Fruit fly (Drosophila melanogaster) whole organism, embryonic: Measurements from ENCODE around the gene CG31952.
A peak's percentile ranks its signal among the peaks of the same experiment; 100 is the strongest.

Source experiments
- Antp ChIP-seq: fragments of 200-800 bp; sonication (Bioruptor generic); optimal IDR thresholded peaks from 3 replicates; lab custom pipeline; 2016; ENCODE audit warnings: missing biosample characterization, missing genetic modification characterization
- B-H2 ChIP-seq: fragments of 200-800 bp; sonication (Bioruptor generic); optimal IDR thresholded peaks from 2 replicates; lab custom pipeline; 2018; ENCODE audit warnings: missing biosample characterization, mild to moderate bottlenecking, missing genetic modification characterization
- CG10267 ChIP-seq: fragments of 200-800 bp; sonication (Bioruptor generic); optimal IDR thresholded peaks from 2 replicates; lab custom pipeline; 2018; ENCODE audit warnings: missing biosample characterization, mild to moderate bottlenecking, missing genetic modification characterization, moderate library complexity
- CG11398 ChIP-seq: fragments of 200-800 bp; sonication (Bioruptor generic); optimal IDR thresholded peaks from 2 replicates; lab custom pipeline; 2016; ENCODE audit warnings: missing biosample characterization, missing genetic modification characterization
- CG12391 ChIP-seq: fragments of 200-800 bp; sonication (Bioruptor generic); optimal IDR thresholded peaks from 3 replicates; lab custom pipeline; 2018; ENCODE audit warnings: missing biosample characterization, mild to moderate bottlenecking, missing genetic modification characterization, moderate library complexity
- CG12744 ChIP-seq: fragments of 200-800 bp; sonication (Bioruptor generic); optimal IDR thresholded peaks from 2 replicates; lab custom pipeline; 2016; ENCODE audit warnings: missing biosample characterization, missing genetic modification characterization
- CG13624 ChIP-seq: fragments of 200-800 bp; sonication (Bioruptor generic); optimal IDR thresholded peaks from 2 replicates; lab custom pipeline; 2016; ENCODE audit warnings: missing biosample characterization, missing genetic modification characterization
- CG1529 ChIP-seq: fragments of 200-800 bp; sonication (Bioruptor generic); optimal IDR thresholded peaks from 3 replicates; lab custom pipeline; 2018; ENCODE audit warnings: missing biosample characterization, missing genetic modification characterization
- CG17328 ChIP-seq: fragments of 200-800 bp; sonication (Bioruptor generic); IDR thresholded peaks from 2 replicates; pipeline ENCODE4 v1.3.6; 2022; ENCODE audit warnings: missing biosample characterization, missing genetic modification characterization
- CG17802 ChIP-seq: fragments of 200-800 bp; sonication (Bioruptor generic); optimal IDR thresholded peaks from 2 replicates; lab custom pipeline; 2018; ENCODE audit warnings: missing biosample characterization, mild to moderate bottlenecking, missing genetic modification characterization, moderate library complexity
- CG2129 ChIP-seq: fragments of 200-800 bp; sonication (Bioruptor generic); IDR thresholded peaks from 2 replicates; pipeline ENCODE4 v1.3.6; 2022; ENCODE audit warnings: missing biosample characterization, missing genetic modification characterization; ENCODE audit not compliant: partially characterized antibody
- CG3281 ChIP-seq: fragments of 200-800 bp; sonication (Bioruptor generic); optimal IDR thresholded peaks from 3 replicates; lab custom pipeline; 2017; ENCODE audit warnings: missing biosample characterization, mild to moderate bottlenecking, missing genetic modification characterization
- CG43689 ChIP-seq: fragments of 200-800 bp; sonication (Bioruptor generic); IDR thresholded peaks from 2 replicates; pipeline ENCODE4 v1.3.6; 2022; ENCODE audit warnings: missing biosample characterization, missing genetic modification characterization
- CG5180 ChIP-seq: fragments of 200-800 bp; sonication (Bioruptor generic); optimal IDR thresholded peaks from 3 replicates; lab custom pipeline; 2017; ENCODE audit warnings: missing biosample characterization, missing genetic modification characterization, mild to moderate bottlenecking, moderate library complexity, missing genetic modification reagents
- CG7556 ChIP-seq: fragments of 200-800 bp; sonication (Bioruptor generic); optimal IDR thresholded peaks from 2 replicates; lab custom pipeline; 2017; ENCODE audit warnings: missing biosample characterization, mild to moderate bottlenecking, missing genetic modification characterization
- CG8924 ChIP-seq: fragments of 200-800 bp; optimal IDR thresholded peaks from 3 replicates; lab custom pipeline; 2019; ENCODE audit warnings: missing biosample characterization, mild to moderate bottlenecking, missing genetic modification characterization, moderate library complexity
- CG9437 ChIP-seq: fragments of 200-800 bp; sonication (Bioruptor generic); optimal IDR thresholded peaks from 2 replicates; lab custom pipeline; 2018; ENCODE audit warnings: missing biosample characterization, mild to moderate bottlenecking, missing genetic modification characterization
- Camta ChIP-seq: fragments of 200-800 bp; sonication (Bioruptor generic); optimal IDR thresholded peaks from 2 replicates; lab custom pipeline; 2016; ENCODE audit warnings: missing biosample characterization, missing genetic modification characterization
- CoRest ChIP-seq: fragments of 200-800 bp; sonication (Bioruptor generic); optimal IDR thresholded peaks from 3 replicates; lab custom pipeline; 2018; ENCODE audit warnings: missing biosample characterization, mild to moderate bottlenecking, missing genetic modification characterization, moderate library complexity
- Dfd ChIP-seq, 2 experiments: fragments of >200 bp; optimal IDR thresholded peaks; 2 replicates each; lab custom pipeline; 2017; ENCODE audit warnings: missing biosample characterization in 2 of 2, missing genetic modification characterization in 2 of 2
- H15 ChIP-seq: fragments of 200-800 bp; sonication (Bioruptor generic); IDR thresholded peaks from 3 replicates; pipeline ENCODE4 v1.3.6; 2022; ENCODE audit warnings: missing biosample characterization, missing genetic modification characterization
- H2.0 ChIP-seq: fragments of 200-800 bp; sonication (Bioruptor generic); IDR thresholded peaks from 2 replicates; pipeline ENCODE4 v1.3.6; 2022; ENCODE audit warnings: missing biosample characterization, missing genetic modification characterization
- Hr78 ChIP-seq, 2 experiments: fragments of 200-800 bp in 1 of 2; fragments of >200 bp in 1 of 2; sonication (Bioruptor generic) in 1 of 2; optimal IDR thresholded peaks; 2 replicates each; lab custom pipeline; 2017 to 2019; ENCODE audit warnings: missing biosample characterization in 2 of 2, missing genetic modification characterization in 2 of 2, mild to moderate bottlenecking in 1 of 2, moderate library complexity in 1 of 2
- NC2β ChIP-seq: fragments of 200-800 bp; sonication (Bioruptor generic); optimal IDR thresholded peaks from 2 replicates; lab custom pipeline; 2016; ENCODE audit warnings: missing biosample characterization, missing genetic modification characterization
- Nf-YB ChIP-seq: fragments of 200-800 bp; sonication (Bioruptor generic); optimal IDR thresholded peaks from 3 replicates; lab custom pipeline; 2019; ENCODE audit warnings: missing biosample characterization, mild to moderate bottlenecking, missing genetic modification characterization, moderate library complexity
- Oaz ChIP-seq: fragments of 200-800 bp; sonication (Bioruptor generic); IDR thresholded peaks from 2 replicates; pipeline ENCODE4 v1.3.6; 2022; ENCODE audit warnings: missing biosample characterization, missing genetic modification characterization
- Pdp1 ChIP-seq, 2 experiments: fragments of 200-800 bp; sonication (Bioruptor generic); optimal IDR thresholded peaks; 3 replicates each; lab custom pipeline; 2016; ENCODE audit warnings: missing biosample characterization in 2 of 2, missing genetic modification characterization in 2 of 2, mild to moderate bottlenecking in 1 of 2, moderate library complexity in 1 of 2
- Sox100B ChIP-seq: fragments of 200-800 bp; sonication (Bioruptor generic); optimal IDR thresholded peaks from 3 replicates; lab custom pipeline; 2018; ENCODE audit warnings: missing biosample characterization, mild to moderate bottlenecking, missing genetic modification characterization
- Usf ChIP-seq: fragments of 200-800 bp; sonication (Bioruptor generic); optimal IDR thresholded peaks from 2 replicates; lab custom pipeline; 2017; ENCODE audit warnings: missing genotype, missing biosample characterization, missing genetic modification characterization
- ara ChIP-seq: fragments of 200-800 bp; sonication (Bioruptor generic); IDR thresholded peaks from 2 replicates; pipeline ENCODE4 v1.3.6; 2022; ENCODE audit warnings: missing biosample characterization, missing genetic modification characterization
- ato ChIP-seq: fragments of 200-800 bp; sonication (Bioruptor generic); IDR thresholded peaks from 2 replicates; pipeline ENCODE4 v1.3.6; 2022; ENCODE audit warnings: missing biosample characterization, missing genetic modification characterization; ENCODE audit not compliant: partially characterized antibody
- br ChIP-seq: fragments of >200 bp; optimal IDR thresholded peaks from 2 replicates; lab custom pipeline; 2017
- chinmo ChIP-seq: fragments of 200-800 bp; sonication (Bioruptor generic); IDR thresholded peaks from 4 replicates; pipeline ENCODE4 v1.3.6; 2022; ENCODE audit warnings: missing biosample characterization, missing genetic modification characterization; ENCODE audit not compliant: partially characterized antibody
- dpn ChIP-seq, 2 experiments: fragments of 200-800 bp; sonication (Bioruptor generic); optimal IDR thresholded peaks; 3 replicates each; lab custom pipeline; 2016; ENCODE audit warnings: missing biosample characterization in 2 of 2, missing genetic modification characterization in 2 of 2
- esg ChIP-seq: fragments of 200-800 bp; sonication (Bioruptor generic); conservative IDR thresholded peaks from 2 replicates; pipeline ENCODE4 v1.3.6; 2022; ENCODE audit warnings: missing biosample characterization, missing genetic modification characterization
- grau ChIP-seq: fragments of 200-800 bp; optimal IDR thresholded peaks from 3 replicates; lab custom pipeline; 2019; ENCODE audit warnings: missing biosample characterization, mild to moderate bottlenecking, missing genetic modification characterization, moderate library complexity
- gro ChIP-seq: fragments of 200-800 bp; sonication (Bioruptor generic); optimal IDR thresholded peaks from 2 replicates; lab custom pipeline; 2016; ENCODE audit warnings: missing biosample characterization, missing genetic modification characterization
- gsb ChIP-seq: fragments of 200-800 bp; sonication (Bioruptor generic); IDR thresholded peaks from 2 replicates; pipeline ENCODE4 v1.3.6; 2022; ENCODE audit warnings: missing biosample characterization, missing genetic modification characterization
- ham ChIP-seq: fragments of 200-800 bp; sonication (Bioruptor generic); IDR thresholded peaks from 2 replicates; pipeline ENCODE4 v1.3.6; 2022; ENCODE audit warnings: missing biosample characterization, missing genetic modification characterization
- kni ChIP-seq: fragments of 200-800 bp; sonication (Bioruptor generic); optimal IDR thresholded peaks from 3 replicates; lab custom pipeline; 2017; ENCODE audit warnings: mild to moderate bottlenecking, missing biosample characterization, missing genetic modification reagents, missing genetic modification characterization
- nerfin-2 ChIP-seq: fragments of 200-800 bp; sonication (Bioruptor generic); IDR thresholded peaks from 2 replicates; pipeline ENCODE4 v1.3.6; 2022; ENCODE audit warnings: missing biosample characterization, missing genetic modification characterization; ENCODE audit not compliant: partially characterized antibody
- pb ChIP-seq: fragments of 200-800 bp; sonication (Bioruptor generic); optimal IDR thresholded peaks from 3 replicates; lab custom pipeline; 2016; ENCODE audit warnings: missing biosample characterization, missing genetic modification characterization
- run ChIP-seq: fragments of 200-800 bp; sonication (Bioruptor generic); optimal IDR thresholded peaks from 3 replicates; lab custom pipeline; 2018; ENCODE audit warnings: missing biosample characterization, mild to moderate bottlenecking, missing genetic modification characterization
- schlank ChIP-seq: fragments of 200-800 bp; sonication (Bioruptor generic); optimal IDR thresholded peaks from 2 replicates; lab custom pipeline; 2018; ENCODE audit warnings: missing biosample characterization, mild to moderate bottlenecking, missing genetic modification characterization
- sd ChIP-seq: fragments of 200-800 bp; sonication (Bioruptor generic); optimal IDR thresholded peaks from 3 replicates; lab custom pipeline; 2018; ENCODE audit warnings: missing biosample characterization, mild to moderate bottlenecking, missing genetic modification characterization, moderate library complexity
- slp2 ChIP-seq: fragments of 200-800 bp; sonication (Bioruptor generic); optimal IDR thresholded peaks from 2 replicates; lab custom pipeline; 2016; ENCODE audit warnings: missing biosample characterization, missing genetic modification characterization
- stc ChIP-seq: fragments of 200-800 bp; sonication (Bioruptor generic); IDR thresholded peaks from 2 replicates; pipeline ENCODE4 v1.3.6; 2022; ENCODE audit warnings: missing biosample characterization, missing genetic modification characterization
- stwl ChIP-seq: fragments of 200-800 bp; sonication (Bioruptor generic); optimal IDR thresholded peaks from 3 replicates; lab custom pipeline; 2018; ENCODE audit warnings: missing biosample characterization, mild to moderate bottlenecking, missing genetic modification characterization, moderate library complexity
- vvl ChIP-seq: fragments of 200-800 bp; sonication (Bioruptor generic); IDR thresholded peaks from 2 replicates; pipeline ENCODE4 v1.3.6; 2022; ENCODE audit warnings: missing biosample characterization, missing genetic modification characterization
- wek ChIP-seq: fragments of 200-800 bp; sonication (Bioruptor generic); optimal IDR thresholded peaks from 3 replicates; lab custom pipeline; 2018; ENCODE audit warnings: missing biosample characterization, mild to moderate bottlenecking, missing genetic modification characterization, moderate library complexity
- yki ChIP-seq: fragments of >200 bp; optimal IDR thresholded peaks from 3 replicates; lab custom pipeline; 2018
- z ChIP-seq: fragments of 200-800 bp; sonication (Bioruptor generic); IDR thresholded peaks from 3 replicates; pipeline ENCODE4 v1.3.6; 2022; ENCODE audit warnings: missing biosample characterization, missing genetic modification characterization

The CG31952 gene

DNA sequence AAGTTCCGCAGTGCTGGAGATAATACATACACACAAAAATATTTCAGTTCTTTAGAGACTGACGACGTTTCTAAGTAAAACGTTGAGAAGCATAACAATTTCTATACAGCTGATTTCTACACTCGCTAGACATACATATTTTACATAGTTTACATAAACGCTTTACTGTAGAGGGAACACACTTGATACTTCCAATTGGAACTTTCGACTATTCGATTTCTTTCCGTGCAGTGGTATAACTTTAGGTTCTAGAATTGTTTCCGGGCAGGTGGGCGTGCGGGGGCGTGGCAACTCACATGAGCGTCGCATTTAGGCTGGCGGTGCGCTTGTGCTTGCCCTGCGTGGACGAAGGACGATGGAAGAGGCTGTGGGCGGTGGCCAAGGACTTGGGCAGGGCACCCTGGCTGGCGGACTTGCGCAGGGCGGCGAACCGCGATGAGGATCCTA lies 44.0 kb upstream of the CG31952 start (continued):
- TF ChIP-seq grau (tag; lab: Kevin White, UChicago) (no peak), run (tag; lab: Kevin White, UChicago) (no peak), yki (no peak), gro (GFP tag; lab: Kevin White, UChicago) (no peak), ham (GFP tag; lab: Robert Waterston, UW) (no peak), schlank (no peak), CG3281 (GFP tag; lab: Kevin White, UChicago) (no peak), B-H2 (GFP tag; lab: Kevin White, UChicago) (no peak), gsb (GFP tag; lab: Robert Waterston, UW) (no peak), kni (GFP tag; lab: Kevin White, UChicago) (no peak), Nf-YB (GFP tag; lab: Kevin White, UChicago) (no peak), z (no peak), CG12744 (no peak), Pdp1 (GFP tag; optimal IDR thresholded peaks at IDR 0.05; lab: Kevin White, UChicago) (peak in 1 of 2 experiments; percentile 8), CG13624 (GFP tag; lab: Kevin White, UChicago) (no peak), CG11398 (GFP tag; lab: Kevin White, UChicago) (no peak), vvl (GFP tag; lab: Robert Waterston, UW) (0 out of 2 replicates have a peak, but pooled peaks have one; percentile 32), nerfin-2 (GFP tag; lab: Robert Waterston, UW) (0 out of 2 replicates have a peak, but pooled peaks have one; percentile 8), CG12391 (peak; percentile 25), CG17802 (tag; lab: Kevin White, UChicago) (no peak), wek (GFP tag; lab: Kevin White, UChicago) (no peak), br (no peak), Sox100B (GFP tag; lab: Kevin White, UChicago) (no peak), CG43689 (GFP tag; lab: Robert Waterston, UW) (no peak), CG17328 (GFP tag; lab: Robert Waterston, UW) (no peak), stc (no peak), CG8924 (tag; lab: Kevin White, UChicago) (no peak), Usf (GFP tag; lab: Kevin White, UChicago) (no peak), CG9437 (GFP tag; lab: Kevin White, UChicago) (no peak), Camta (GFP tag; lab: Kevin White, UChicago) (no peak), CG7556 (GFP tag; lab: Kevin White, UChicago) (no peak), H15 (no peak), sd (tag; lab: Kevin White, UChicago) (no peak), esg (no peak), pb (GFP tag; lab: Kevin White, UChicago) (no peak), Dfd (GFP tag; optimal IDR thresholded peaks at IDR 0.05; lab: Kevin White, UChicago) (no peak), CG5180 (GFP tag; lab: Kevin White, UChicago) (no peak), ato (GFP tag; lab: Robert Waterston, UW) (no peak), H2.0 (GFP tag; lab: Robert Waterston, UW) (no peak), CG2129 (GFP tag; lab: Robert Waterston, UW) (no peak), CG1529 (GFP tag; lab: Kevin White, UChicago) (no peak), Hr78 (GFP tag; optimal IDR thresholded peaks at IDR 0.05; lab: Kevin White, UChicago) (no peak), Antp (GFP tag; lab: Kevin White, UChicago) (peak; percentile 7), CoRest (peak; percentile 12), stwl (tag; lab: Kevin White, UChicago) (no peak), ara (GFP tag; lab: Robert Waterston, UW) (peak; percentile 50), slp2 (GFP tag; lab: Kevin White, UChicago) (no peak), dpn (GFP tag; optimal IDR thresholded peaks at IDR 0.05; lab: Kevin White, UChicago) (no peak), NC2β (GFP tag; lab: Kevin White, UChicago) (no peak), CG10267 (no peak), chinmo (GFP tag; lab: Robert Waterston, UW) (no peak), Oaz (no peak)
